Fruit fly (Drosophila melanogaster) whole organism, wandering third instar larva: ENCODE data around the gene Rab30.
A peak's percentile ranks its signal among the peaks of the same experiment; 100 is the strongest.

Experiments
- Abd-B ChIP-seq: fragments of >200 bp; optimal IDR thresholded peaks from 2 replicates; lab custom pipeline; 2017; ENCODE audit warnings: missing biosample characterization, missing genetic modification characterization
- CG32264 ChIP-seq: fragments of 200-800 bp; sonication (Bioruptor generic); optimal IDR thresholded peaks from 2 replicates; lab custom pipeline; 2016; ENCODE audit warnings: missing biosample characterization, missing genetic modification characterization
- CrebA ChIP-seq: fragments of 200-800 bp; sonication (Bioruptor generic); optimal IDR thresholded peaks from 2 replicates; lab custom pipeline; 2016; ENCODE audit warnings: missing biosample characterization, mild to moderate bottlenecking, missing genetic modification characterization, borderline replicate concordance
- Dfd ChIP-seq: fragments of >200 bp; optimal IDR thresholded peaks from 2 replicates; lab custom pipeline; 2017; ENCODE audit warnings: missing biosample characterization, missing genetic modification characterization
- GATAd ChIP-seq: sonication (Bioruptor generic); optimal IDR thresholded peaks from 2 replicates; lab custom pipeline; 2016; ENCODE audit warnings: missing biosample characterization, missing genetic modification characterization
- HLH106 ChIP-seq: fragments of 200-800 bp; optimal IDR thresholded peaks from 3 replicates; lab custom pipeline; 2019; ENCODE audit warnings: missing biosample characterization, mild to moderate bottlenecking, missing genetic modification characterization, moderate library complexity
- Hnf4 ChIP-seq: fragments of 200-800 bp; sonication (Bioruptor generic); optimal IDR thresholded peaks from 2 replicates; lab custom pipeline; 2016; ENCODE audit warnings: missing biosample characterization, mild to moderate bottlenecking, missing genetic modification characterization
- Hr78 ChIP-seq: fragments of >200 bp; optimal IDR thresholded peaks from 2 replicates; lab custom pipeline; 2017; ENCODE audit warnings: missing biosample characterization, missing genetic modification characterization
- Hr83 ChIP-seq: fragments of 200-300 bp; sonication (Bioruptor generic); optimal IDR thresholded peaks from 2 replicates; lab custom pipeline; 2016; ENCODE audit warnings: missing biosample characterization, mild to moderate bottlenecking, missing genetic modification characterization, moderate library complexity; ENCODE audit not compliant: poor library complexity, severe bottlenecking
- Jra ChIP-seq: sonication (Bioruptor generic); optimal IDR thresholded peaks from 2 replicates; lab custom pipeline; 2016; ENCODE audit warnings: missing biosample characterization, missing genetic modification characterization
- Mio ChIP-seq: sonication (Bioruptor generic); optimal IDR thresholded peaks from 2 replicates; lab custom pipeline; 2016; ENCODE audit warnings: missing biosample characterization, missing genetic modification characterization
- Myc ChIP-seq: fragments of >200 bp; optimal IDR thresholded peaks from 2 replicates; lab custom pipeline; 2017
- N ChIP-seq: fragments of >200 bp; optimal IDR thresholded peaks from 2 replicates; lab custom pipeline; 2018; ENCODE audit warnings: missing biosample characterization, missing external identifiers, missing genetic modification characterization
- OdsH ChIP-seq: fragments of 200-800 bp; sonication (Bioruptor generic); optimal IDR thresholded peaks from 2 replicates; lab custom pipeline; 2016; ENCODE audit warnings: missing biosample characterization, mild to moderate bottlenecking, missing genetic modification characterization
- Rel ChIP-seq, 2 experiments: fragments of 200-800 bp; sonication (Bioruptor generic) in 1 of 2; optimal IDR thresholded peaks; 2 replicates in 1 of 2; 3 replicates in 1 of 2; lab custom pipeline; 2016 to 2019; ENCODE audit warnings: mild to moderate bottlenecking in 2 of 2, missing biosample characterization in 2 of 2, missing genetic modification characterization in 2 of 2, moderate library complexity in 1 of 2
- Sp1 ChIP-seq: fragments of 200-800 bp; sonication (Bioruptor generic); optimal IDR thresholded peaks from 3 replicates; lab custom pipeline; 2019; ENCODE audit warnings: missing biosample characterization, mild to moderate bottlenecking, missing genetic modification characterization, moderate library complexity
- Vsx2 ChIP-seq: fragments of 200-300, 225-300 bp; sonication (Bioruptor generic); optimal IDR thresholded peaks from 2 replicates; lab custom pipeline; 2018; ENCODE audit warnings: missing biosample characterization, missing genetic modification characterization; ENCODE audit not compliant: partially characterized antibody
- br ChIP-seq: fragments of 200-800 bp; sonication (Bioruptor generic); optimal IDR thresholded peaks from 2 replicates; lab custom pipeline; 2016; ENCODE audit warnings: missing biosample characterization, missing genetic modification characterization
- brk ChIP-seq: fragments of 200-800 bp; sonication (Bioruptor generic); optimal IDR thresholded peaks from 2 replicates; lab custom pipeline; 2016; ENCODE audit warnings: missing biosample characterization, mild to moderate bottlenecking, missing genetic modification characterization
- dl ChIP-seq, 2 experiments: fragments of 175-275, 200-275 bp in 1 of 2; fragments of 200-275 bp in 1 of 2; sonication (Bioruptor generic); optimal IDR thresholded peaks; lab custom pipeline; 2018; ENCODE audit warnings: mild to moderate bottlenecking in 2 of 2, missing biosample characterization in 2 of 2, missing genetic modification characterization in 2 of 2, moderate library complexity in 2 of 2; ENCODE audit not compliant: partially characterized antibody in 2 of 2, insufficient read depth in 1 of 2
- dmrt93B ChIP-seq: fragments of 200-800 bp; sonication (Bioruptor generic); optimal IDR thresholded peaks from 2 replicates; lab custom pipeline; 2018; ENCODE audit warnings: missing biosample characterization, mild to moderate bottlenecking, missing genetic modification characterization
- dsf ChIP-seq: sonication (Bioruptor generic); optimal IDR thresholded peaks from 2 replicates; lab custom pipeline; 2016; ENCODE audit warnings: missing biosample characterization, missing genetic modification characterization, borderline replicate concordance
- ey ChIP-seq: fragments of 200-800 bp; sonication (Bioruptor generic); optimal IDR thresholded peaks from 2 replicates; lab custom pipeline; 2016; ENCODE audit warnings: missing biosample characterization, missing genetic modification characterization
- foxo ChIP-seq, 2 experiments: fragments of 200-800 bp; sonication (Bioruptor generic); optimal IDR thresholded peaks; 2 replicates in 1 of 2; 3 replicates in 1 of 2; lab custom pipeline; 2016 to 2017; ENCODE audit warnings: missing biosample characterization in 2 of 2, missing genetic modification characterization in 2 of 2
- fru ChIP-seq: fragments of 200-800 bp; sonication (Bioruptor generic); optimal IDR thresholded peaks from 3 replicates; lab custom pipeline; 2016; ENCODE audit warnings: missing biosample characterization, mild to moderate bottlenecking, missing genetic modification characterization
- h ChIP-seq: fragments of 200-800 bp; sonication (Bioruptor generic); optimal IDR thresholded peaks from 3 replicates; lab custom pipeline; 2016; ENCODE audit warnings: missing biosample characterization, mild to moderate bottlenecking, missing genetic modification characterization
- jim ChIP-seq: fragments of 175-275, 200-325 bp; sonication (Bioruptor generic); optimal IDR thresholded peaks from 2 replicates; lab custom pipeline; 2016; ENCODE audit warnings: missing biosample characterization, mild to moderate bottlenecking, missing genetic modification characterization
- pan ChIP-seq: fragments of >200 bp; optimal IDR thresholded peaks from 2 replicates; lab custom pipeline; 2017
- psq ChIP-seq: fragments of 200-800 bp; sonication (Bioruptor generic); optimal IDR thresholded peaks from 3 replicates; lab custom pipeline; 2017; ENCODE audit warnings: missing biosample characterization, mild to moderate bottlenecking, missing genetic modification characterization, moderate library complexity
- sage ChIP-seq: fragments of 200-800 bp; sonication (Bioruptor generic); optimal IDR thresholded peaks from 2 replicates; lab custom pipeline; 2016; ENCODE audit warnings: missing biosample characterization, mild to moderate bottlenecking, missing genetic modification characterization
- sv ChIP-seq: fragments of 200-800 bp; sonication (Bioruptor generic); optimal IDR thresholded peaks from 3 replicates; lab custom pipeline; 2016; ENCODE audit warnings: missing biosample characterization, missing genetic modification characterization
- tai ChIP-seq: sonication (Bioruptor generic); optimal IDR thresholded peaks from 2 replicates; lab custom pipeline; 2016; ENCODE audit warnings: missing biosample characterization, missing genetic modification characterization
- usp ChIP-seq: fragments of >200 bp; optimal IDR thresholded peaks from 2 replicates; lab custom pipeline; 2017; ENCODE audit warnings: missing biosample characterization, missing genetic modification characterization
- woc ChIP-seq: sonication (Bioruptor generic); optimal IDR thresholded peaks from 2 replicates; lab custom pipeline; 2016; ENCODE audit warnings: missing biosample characterization, mild to moderate bottlenecking, missing genetic modification characterization

Rab30 gene

DNA sequence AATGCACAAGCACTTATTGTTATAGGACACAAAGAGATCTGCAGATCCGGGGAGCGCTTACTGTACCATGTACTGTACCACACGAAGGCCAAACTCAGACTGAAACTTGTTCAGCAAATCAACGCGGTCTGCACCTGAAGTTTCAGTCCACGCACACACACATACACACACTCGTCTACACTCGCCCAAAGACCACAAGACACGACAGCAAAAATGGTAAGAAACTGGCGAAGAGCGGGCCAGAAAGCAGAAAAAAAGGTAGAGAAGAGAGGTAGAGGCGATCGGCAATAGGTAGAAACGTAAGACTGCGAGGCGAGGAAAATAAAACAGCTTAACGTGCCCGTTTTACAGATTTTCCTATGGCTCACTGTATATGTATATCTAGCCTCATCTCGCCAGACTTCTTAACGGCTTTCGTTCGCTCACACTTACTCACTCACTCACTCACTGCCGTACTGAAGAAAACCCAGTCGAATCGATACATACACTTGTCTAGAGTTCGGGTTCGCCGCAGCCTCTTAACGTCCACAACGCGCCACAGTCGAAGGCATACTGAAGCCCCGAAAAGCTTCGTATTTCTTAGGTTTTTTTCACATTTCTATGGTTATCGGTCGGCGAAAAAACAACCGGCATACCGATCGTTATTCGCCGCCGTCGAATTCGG is 22.5 kb downstream of the Rab30 start, which contains the start of gene uif:
uif (minus strand) TSS at position 553 of the 664 bp plus-strand sequence.
- TF ChIP-seq dsf (GFP tag; lab: Kevin White, UChicago) (no peak), Vsx2 (GFP tag; lab: Kevin White, UChicago) (peak; percentile 54), CG32264 (GFP tag; lab: Kevin White, UChicago) (no peak), foxo (GFP tag; optimal IDR thresholded peaks at IDR 0.05; lab: Kevin White, UChicago) (no peak), dl (GFP tag; optimal IDR thresholded peaks at IDR 0.05; lab: Kevin White, UChicago; ENCODE audit: insufficient read depth in 1 of 2, partially characterized antibody in 2 of 2) (no peak), Jra (GFP tag; lab: Kevin White, UChicago) (no peak), Myc (no peak), psq (peak; percentile 92)

- no peak for TF ChIP-seq CG32264 (GFP tag; lab: Kevin White, UChicago)
- TF ChIP-seq Dfd (GFP tag; lab: Kevin White, UChicago): no peak
- TF ChIP-seq dmrt93B (GFP tag; lab: Kevin White, UChicago): no peak
- no peak for TF ChIP-seq Hr78
- no peak for TF ChIP-seq HLH106 (tag; lab: Kevin White, UChicago)
- TF ChIP-seq dl (GFP tag; optimal IDR thresholded peaks at IDR 0.05; lab: Kevin White, UChicago; ENCODE audit: insufficient read depth in 1 of 2, partially characterized antibody in 2 of 2): no peak
- TF ChIP-seq tai (GFP tag; lab: Kevin White, UChicago): no peak
- TF ChIP-seq Hnf4: no peak
Observed at dm6 chr2L:7007564-7007963, 24.8 kb downstream of the Rab30 start.

dm6 chr2L:7005489-7005888 is 26.9 kb downstream of the Rab30 start:
- no peak for TF ChIP-seq Sp1 (GFP tag; lab: Kevin White, UChicago)
- peak; percentile 52 for TF ChIP-seq CrebA (GFP tag; lab: Kevin White, UChicago)
- no peak for TF ChIP-seq tai (GFP tag; lab: Kevin White, UChicago)
- no peak for TF ChIP-seq sv (GFP tag; lab: Kevin White, UChicago)
- peak; percentile 38 for TF ChIP-seq Vsx2 (GFP tag; lab: Kevin White, UChicago)
- TF ChIP-seq, all 38 proteins: peak for 2

- TF ChIP-seq CG32264 (GFP tag; lab: Kevin White, UChicago) (no peak), N (GFP tag; lab: Kevin White, UChicago) (no peak), dsf (GFP tag; lab: Kevin White, UChicago) (no peak), HLH106 (tag; lab: Kevin White, UChicago) (no peak), ey (GFP tag; lab: Kevin White, UChicago) (no peak), Abd-B (GFP tag; lab: Kevin White, UChicago) (no peak), Mio (GFP tag; lab: Kevin White, UChicago) (no peak), tai (GFP tag; lab: Kevin White, UChicago) (no peak), Hr83 (GFP tag; lab: Kevin White, UChicago) (no peak), br (GFP tag; lab: Kevin White, UChicago) (no peak), Myc (no peak), psq (no peak), Rel (GFP tag; optimal IDR thresholded peaks at IDR 0.05; lab: Kevin White, UChicago) (no peak), Rel (tag; optimal IDR thresholded peaks at IDR 0.05; lab: Kevin White, UChicago) (no peak), brk (no peak), usp (GFP tag; lab: Kevin White, UChicago) (no peak)
Observed at dm6 chr2L:7004304-7004703, 28.1 kb downstream of the Rab30 start.

dm6 chr2L:6998736-6999135 is 33.7 kb downstream of the Rab30 start:
- no peak for TF ChIP-seq OdsH (GFP tag; lab: Kevin White, UChicago)
- TF ChIP-seq h: no peak
- no peak for TF ChIP-seq psq
- no peak for TF ChIP-seq CrebA (GFP tag; lab: Kevin White, UChicago)
- TF ChIP-seq Hr83 (GFP tag; lab: Kevin White, UChicago): no peak
- no peak for TF ChIP-seq Hr78
- no peak for TF ChIP-seq woc
- TF ChIP-seq sage (GFP tag; lab: Kevin White, UChicago): no peak
- TF ChIP-seq Dfd (GFP tag; lab: Kevin White, UChicago): no peak
- TF ChIP-seq brk: no peak
- no peak for TF ChIP-seq pan (lab: Kevin White, UChicago)
- no peak for TF ChIP-seq fru (GFP tag; lab: Kevin White, UChicago)
- no peak for TF ChIP-seq GATAd
- no peak for TF ChIP-seq br (GFP tag; lab: Kevin White, UChicago)
- TF ChIP-seq ey (GFP tag; lab: Kevin White, UChicago): no peak
- no peak for TF ChIP-seq jim
